Worm (Caenorhabditis elegans) whole organism, mixed stage, embryonic: ENCODE measurements around the gene kmo-2.

Experiments
- M03D4.4 ChIP-seq: sonication (generic microtip); optimal IDR thresholded peaks from 2 replicates; lab custom pipeline; 2017; ENCODE audit warnings: mild to moderate bottlenecking, missing genetic modification characterization, missing compliant biosample characterization
- blmp-1 ChIP-seq: fragments of 150-350 bp; optimal IDR thresholded peaks from 2 replicates; lab custom pipeline; 2014; ENCODE audit warnings: missing biosample characterization, missing genetic modification characterization
- ceh-39 ChIP-seq: fragments of 150-350 bp; optimal IDR thresholded peaks from 2 replicates; lab custom pipeline; 2014; ENCODE audit warnings: missing biosample characterization, missing genetic modification characterization
- ceh-43 ChIP-seq: fragments of 200-800 bp; sonication (Bioruptor generic); optimal IDR thresholded peaks from 2 replicates; lab custom pipeline; 2018; ENCODE audit warnings: mild to moderate bottlenecking, missing genetic modification characterization, moderate library complexity, missing compliant biosample characterization
- ceh-83 ChIP-seq: fragments of 200-800 bp; sonication (Bioruptor generic); optimal IDR thresholded peaks from 2 replicates; lab custom pipeline; 2018; ENCODE audit warnings: mild to moderate bottlenecking, missing genetic modification characterization, missing compliant biosample characterization
- ces-1 ChIP-seq: fragments of 150-350 bp; optimal IDR thresholded peaks from 2 replicates; lab custom pipeline; 2014; ENCODE audit warnings: missing biosample characterization, missing genetic modification reagents, missing genetic modification characterization
- cnd-1 ChIP-seq: fragments of 200-800 bp; sonication (Bioruptor generic); optimal IDR thresholded peaks from 2 replicates; lab custom pipeline; 2018; ENCODE audit warnings: mild to moderate bottlenecking, missing genetic modification characterization, missing compliant biosample characterization
- drap-1 ChIP-seq: fragments of 200-800 bp; sonication (Bioruptor generic); optimal IDR thresholded peaks from 3 replicates; lab custom pipeline; 2018; ENCODE audit warnings: mild to moderate bottlenecking, missing genetic modification characterization, missing compliant biosample characterization
- elt-1 ChIP-seq: sonication (generic microtip); optimal IDR thresholded peaks from 2 replicates; lab custom pipeline; 2017; ENCODE audit warnings: missing genetic modification characterization, mild to moderate bottlenecking, missing compliant biosample characterization, antibody characterized with exemption, moderate library complexity, borderline replicate concordance; ENCODE audit not compliant: insufficient read depth
- elt-3 ChIP-seq: fragments of 150-350 bp; optimal IDR thresholded peaks from 2 replicates; lab custom pipeline; 2014; ENCODE audit warnings: missing biosample characterization, missing genetic modification characterization
- flh-1 ChIP-seq: fragments of 200-800 bp; sonication (Bioruptor generic); optimal IDR thresholded peaks from 2 replicates; lab custom pipeline; 2018; ENCODE audit warnings: mild to moderate bottlenecking, missing genetic modification characterization, moderate library complexity, missing compliant biosample characterization
- ham-2 ChIP-seq: fragments of 200-800 bp; sonication (Bioruptor generic); optimal IDR thresholded peaks from 2 replicates; lab custom pipeline; 2018; ENCODE audit warnings: mild to moderate bottlenecking, missing genetic modification characterization, missing compliant biosample characterization
- hlh-1 ChIP-seq: fragments of 150-350 bp; optimal IDR thresholded peaks from 2 replicates; lab custom pipeline; 2014; ENCODE audit warnings: missing biosample characterization, missing genetic modification reagents, missing genetic modification characterization
- lin-13 ChIP-seq: fragments of 150-350 bp; optimal IDR thresholded peaks from 2 replicates; lab custom pipeline; 2014; ENCODE audit warnings: missing biosample characterization, missing genetic modification characterization
- lsy-2 ChIP-seq: fragments of 150-350 bp; optimal IDR thresholded peaks from 2 replicates; lab custom pipeline; 2014; ENCODE audit warnings: missing biosample characterization, missing genetic modification characterization
- mab-5 ChIP-seq: fragments of 150-350 bp; optimal IDR thresholded peaks from 2 replicates; lab custom pipeline; 2014; ENCODE audit warnings: missing biosample characterization, missing genetic modification characterization
- mep-1 ChIP-seq: fragments of 150-350 bp; optimal IDR thresholded peaks from 2 replicates; lab custom pipeline; 2017; ENCODE audit warnings: missing biosample characterization, missing genetic modification reagents, missing genetic modification characterization, inconsistent platforms
- mls-2 ChIP-seq: sonication (generic microtip); optimal IDR thresholded peaks from 2 replicates; lab custom pipeline; 2016; ENCODE audit warnings: mild to moderate bottlenecking, missing genetic modification characterization, moderate library complexity, missing compliant biosample characterization
- nhr-12 ChIP-seq: fragments of 150-350 bp; optimal IDR thresholded peaks from 2 replicates; lab custom pipeline; 2014; ENCODE audit warnings: missing biosample characterization, missing genetic modification characterization
- nhr-2 ChIP-seq: fragments of 150-350 bp; optimal IDR thresholded peaks from 2 replicates; lab custom pipeline; 2014; ENCODE audit warnings: missing biosample characterization, missing genetic modification characterization
- nhr-237 ChIP-seq: fragments of 150-350 bp; optimal IDR thresholded peaks from 2 replicates; lab custom pipeline; 2014; ENCODE audit warnings: missing biosample characterization, missing genetic modification characterization
- pha-4 ChIP-seq: fragments of 150-350 bp; optimal IDR thresholded peaks from 2 replicates; lab custom pipeline; 2018; ENCODE audit warnings: missing biosample characterization, missing genetic modification reagents, missing genetic modification characterization
- sem-2 ChIP-seq: fragments of 200-800 bp; sonication (Bioruptor generic); optimal IDR thresholded peaks from 2 replicates; lab custom pipeline; 2018; ENCODE audit warnings: mild to moderate bottlenecking, missing genetic modification characterization, missing compliant biosample characterization
- snpc-4 ChIP-seq: fragments of 150-350 bp; optimal IDR thresholded peaks from 2 replicates; lab custom pipeline; 2014; ENCODE audit warnings: missing biosample characterization, missing genetic modification characterization
- sptf-1 ChIP-seq: sonication (generic microtip); optimal IDR thresholded peaks from 2 replicates; lab custom pipeline; 2017; ENCODE audit warnings: mild to moderate bottlenecking, missing genetic modification characterization, moderate library complexity, missing compliant biosample characterization
- tbx-8 ChIP-seq: fragments of 200-800 bp; sonication (Bioruptor generic); optimal IDR thresholded peaks from 2 replicates; lab custom pipeline; 2018; ENCODE audit warnings: mild to moderate bottlenecking, missing genetic modification characterization, moderate library complexity, missing compliant biosample characterization
- unc-120 ChIP-seq: sonication (generic microtip); optimal IDR thresholded peaks from 2 replicates; lab custom pipeline; 2017; ENCODE audit warnings: missing genetic modification characterization, missing compliant biosample characterization; ENCODE audit not compliant: poor library complexity, severe bottlenecking
- unc-39 ChIP-seq: fragments of 150-350 bp; optimal IDR thresholded peaks from 2 replicates; lab custom pipeline; 2014; ENCODE audit warnings: missing biosample characterization, missing genetic modification characterization
- unc-62 ChIP-seq: fragments of 150-350 bp; optimal IDR thresholded peaks from 2 replicates; lab custom pipeline; 2014; ENCODE audit warnings: missing biosample characterization, missing genetic modification reagents, missing genetic modification characterization
- zip-8 ChIP-seq: fragments of 150-350 bp; optimal IDR thresholded peaks from 2 replicates; lab custom pipeline; 2014; ENCODE audit warnings: missing biosample characterization, missing genetic modification characterization
- ztf-11 ChIP-seq: fragments of 150-350 bp; optimal IDR thresholded peaks from 2 replicates; lab custom pipeline; 2014; ENCODE audit warnings: missing biosample characterization, missing genetic modification characterization

Gene kmo-2

ce11 chrV:12045132-12045531 lies 23.2 kb downstream of the kmo-2 start, which contains the start of gene F10C2.5:
Gene F10C2.5, plus strand, starts transcription at chrV:12045432.
- TF ChIP-seq unc-62 (GFP tag; lab: Kevin White, UChicago): no peak
- TF ChIP-seq pha-4 (tag; lab: Kevin White, UChicago): no peak
- no peak for TF ChIP-seq flh-1 (GFP tag; lab: Kevin White, UChicago)
- TF ChIP-seq drap-1 (GFP tag; lab: Kevin White, UChicago): no peak
- TF ChIP-seq ceh-39: no peak
- no peak for TF ChIP-seq M03D4.4 (tag; lab: Kevin White, UChicago)

ce11 chrV:12040823-12041606 lies 27.3 kb downstream of the kmo-2 start, which contains the start of the genes kup-1 and F10C2.4:
Gene kup-1, minus strand, starts transcription at chrV:12040873.
Gene F10C2.4, plus strand, starts transcription at chrV:12041556.
- peak; percentile 39 for TF ChIP-seq lsy-2
- no peak for TF ChIP-seq mab-5
- TF ChIP-seq nhr-12: no peak
- TF ChIP-seq blmp-1: no peak
- TF ChIP-seq cnd-1 (tag; lab: Kevin White, UChicago): no peak
- TF ChIP-seq mep-1 (tag; lab: Kevin White, UChicago): peak; percentile 53
- no peak for TF ChIP-seq unc-120
- TF ChIP-seq ceh-39: peak; percentile 61
- TF ChIP-seq elt-3 (tag; lab: Kevin White, UChicago): no peak
- TF ChIP-seq unc-62 (GFP tag; lab: Kevin White, UChicago): no peak
- no peak for TF ChIP-seq ham-2 (GFP tag; lab: Kevin White, UChicago)
- TF ChIP-seq lin-13: no peak
- TF ChIP-seq flh-1 (GFP tag; lab: Kevin White, UChicago): no peak
- TF ChIP-seq ztf-11 (tag; lab: Kevin White, UChicago): no peak
- peak; percentile 5 for TF ChIP-seq nhr-237 (tag; lab: Kevin White, UChicago)
- no peak for TF ChIP-seq mls-2
- no peak for TF ChIP-seq sptf-1 (tag; lab: Kevin White, UChicago)
- peak; percentile 13 for TF ChIP-seq nhr-2 (tag; lab: Kevin White, UChicago)

DNA sequence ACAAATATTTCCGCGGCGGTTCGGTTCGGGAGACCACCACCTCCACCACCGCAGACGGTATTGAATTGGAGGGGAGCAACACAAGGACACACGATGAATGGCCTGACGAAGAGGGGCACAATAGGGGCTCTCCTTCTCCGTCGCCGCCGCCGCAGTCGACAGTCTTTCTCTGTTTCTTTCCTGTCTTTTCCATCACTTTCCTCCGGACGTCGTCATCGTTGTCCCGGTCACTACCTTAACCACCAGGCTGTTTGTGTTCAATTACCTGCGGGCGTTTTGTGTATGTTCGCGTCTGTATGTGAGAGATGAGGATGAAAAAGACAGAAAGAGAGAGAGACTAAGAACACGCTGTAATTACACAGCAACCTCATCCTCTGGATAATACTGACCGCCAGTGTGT lies 28.6 kb downstream of the kmo-2 start:
- TF ChIP-seq blmp-1 (no peak), unc-120 (no peak), hlh-1 (tag; lab: Kevin White, UChicago) (no peak), mls-2 (peak; percentile 39), nhr-2 (tag; lab: Kevin White, UChicago) (peak; percentile 74), ceh-83 (GFP tag; lab: Kevin White, UChicago) (no peak), M03D4.4 (tag; lab: Kevin White, UChicago) (no peak), snpc-4 (tag; lab: Kevin White, UChicago) (no peak), elt-3 (tag; lab: Kevin White, UChicago) (no peak), ces-1 (GFP tag; lab: Kevin White, UChicago) (no peak), nhr-12 (no peak), nhr-237 (tag; lab: Kevin White, UChicago) (no peak), lin-13 (no peak), cnd-1 (tag; lab: Kevin White, UChicago) (no peak), mab-5 (no peak), ceh-43 (GFP tag; lab: Kevin White, UChicago) (peak; percentile 51), flh-1 (GFP tag; lab: Kevin White, UChicago) (no peak), lsy-2 (no peak), sem-2 (GFP tag; lab: Kevin White, UChicago) (no peak), zip-8 (tag; lab: Kevin White, UChicago) (no peak), elt-1 (tag; lab: Kevin White, UChicago) (no peak)

DNA sequence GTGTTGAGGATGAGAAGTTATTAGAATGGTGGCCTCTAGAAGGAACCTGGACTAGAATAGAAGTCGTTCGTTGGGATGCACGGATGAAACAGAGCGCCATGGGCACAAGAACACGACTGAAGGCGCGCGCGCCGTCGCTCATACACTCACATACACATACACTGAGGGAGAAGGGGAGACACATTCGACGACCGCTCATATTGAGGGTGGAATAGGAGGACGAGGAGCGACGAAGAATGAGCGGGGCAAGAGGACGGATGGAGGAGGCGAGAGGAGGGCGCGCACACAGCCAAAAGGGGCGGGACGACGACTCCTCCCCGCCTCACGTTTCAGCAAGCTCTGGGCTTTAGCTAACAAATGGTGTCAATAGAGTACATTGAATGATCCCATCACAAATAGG lies 29.6 kb downstream of the kmo-2 start:
- TF ChIP-seq ham-2 (GFP tag; lab: Kevin White, UChicago): peak; percentile 70
- TF ChIP-seq unc-120: peak; percentile 34
- TF ChIP-seq tbx-8 (GFP tag; lab: Kevin White, UChicago): no peak
- TF ChIP-seq mls-2: peak; percentile 50
- TF ChIP-seq snpc-4 (tag; lab: Kevin White, UChicago): no peak
- peak; percentile 35 for TF ChIP-seq pha-4 (tag; lab: Kevin White, UChicago)
- peak; percentile 12 for TF ChIP-seq M03D4.4 (tag; lab: Kevin White, UChicago)
- TF ChIP-seq unc-39 (tag; lab: Kevin White, UChicago): no peak
